Worm (Caenorhabditis elegans) whole organism, L1 larva: ENCODE data around the gene C39B10.1.

Experiments
- aly-2 ChIP-seq: fragments of 150-350 bp; optimal IDR thresholded peaks from 2 replicates; lab custom pipeline; 2014; ENCODE audit warnings: missing biosample characterization, missing genetic modification characterization
- ceh-8 ChIP-seq: fragments of 200-800 bp; sonication (Bioruptor generic); optimal IDR thresholded peaks from 2 replicates; lab custom pipeline; 2018; ENCODE audit warnings: mild to moderate bottlenecking, missing genetic modification characterization, moderate library complexity, missing compliant biosample characterization
- efl-1 ChIP-seq, 4 experiments: fragments of 150-350 bp; optimal IDR thresholded peaks in 3 of 4; peaks in 1 of 4; 1 replicate in 1 of 4; 2 replicates in 3 of 4; lab custom pipeline; 2014; ENCODE audit warnings: missing biosample characterization in 2 of 4, missing genetic modification characterization in 2 of 4, missing genetic modification reagents in 2 of 4
- isw-1 ChIP-seq: fragments of 200-800 bp; sonication (Bioruptor generic); IDR thresholded peaks from 2 replicates; pipeline ENCODE4 v1.3.6; 2022; ENCODE audit warnings: missing genetic modification characterization, missing compliant biosample characterization

- TF ChIP-seq aly-2 (tag; lab: Kevin White, UChicago) (no peak), efl-1 (optimal IDR thresholded peaks at IDR 0.05; lab: Kevin White, UChicago) (no peak), efl-1 (GFP tag; optimal IDR thresholded peaks at IDR 0.05 in 1 of 2; lab: Kevin White, UChicago) (no peak), ceh-8 (GFP tag; lab: Kevin White, UChicago) (no peak), isw-1 (GFP tag; lab: Robert Waterston, UW) (no peak)
Measured at ce11 chrX:10480563-10481290, 17.3 kb upstream of the C39B10.1 start, which contains the start of gene elt-2.
